Worm (Caenorhabditis elegans): ENCODE results near the gene ZC373.3.

DNA sequence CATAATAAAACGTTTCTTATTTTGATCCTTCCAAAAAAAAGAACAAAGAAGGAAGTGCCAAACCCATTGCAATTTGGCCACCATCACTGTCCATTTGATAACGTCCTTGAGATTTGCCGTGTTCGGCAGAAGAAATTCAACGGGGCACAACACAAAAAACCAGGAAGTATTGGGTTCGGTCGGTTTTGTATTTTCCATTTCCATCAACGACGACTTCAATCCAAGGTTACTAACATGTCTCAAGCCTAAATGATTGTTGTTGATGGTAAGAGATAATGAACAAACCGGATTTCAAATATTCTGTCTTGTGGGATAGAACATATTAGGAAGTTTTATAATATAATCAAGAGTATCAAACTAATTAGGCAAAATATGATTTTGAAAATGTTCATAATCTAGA, 16.0 kb downstream of the ZC373.3 start:
- TF ChIP-seq lsy-2 (tag; optimal IDR thresholded peaks at IDR 0.05) (no peak), nhr-76 (tag; optimal IDR thresholded peaks at IDR 0.05) (no peak), php-3 (GFP tag; IDR thresholded peaks at IDR 0.05) (no peak), nhr-25 (tag; optimal IDR thresholded peaks at IDR 0.05; ENCODE audit: borderline replicate concordance, insufficient read depth) (no peak), dpl-1 (GFP tag; optimal IDR thresholded peaks at IDR 0.05) (no peak), Y75B8A.6 (GFP tag; IDR thresholded peaks at IDR 0.05) (no peak), dmd-8 (GFP tag; IDR thresholded peaks at IDR 0.05) (no peak), lin-13 (GFP tag; optimal IDR thresholded peaks at IDR 0.05) (no peak)

All from whole organism, L4 larva.